Worm (Caenorhabditis elegans) whole organism, L2 larva: ENCODE data around the gene nhr-232.

Experiments used
- C34F6.9 ChIP-seq: fragments of 150-350 bp; optimal IDR thresholded peaks from 2 replicates; lab custom pipeline; 2014; ENCODE audit warnings: missing biosample characterization, missing genetic modification characterization
- F13H6.1 ChIP-seq: sonication (generic microtip); optimal IDR thresholded peaks from 2 replicates; lab custom pipeline; 2016; ENCODE audit warnings: missing genetic modification characterization, missing compliant biosample characterization
- R02D3.7 ChIP-seq: fragments of 150-350 bp; optimal IDR thresholded peaks from 2 replicates; lab custom pipeline; 2014; ENCODE audit warnings: missing biosample characterization, missing genetic modification characterization
- Y55F3AM.14 ChIP-seq: fragments of 200-800 bp; sonication (Bioruptor generic); optimal IDR thresholded peaks from 2 replicates; lab custom pipeline; 2018; ENCODE audit warnings: mild to moderate bottlenecking, missing genetic modification characterization, missing compliant biosample characterization
- ZK546.5 ChIP-seq: sonication (generic microtip); optimal IDR thresholded peaks from 2 replicates; lab custom pipeline; 2017; ENCODE audit warnings: missing biosample characterization, missing genetic modification characterization
- alr-1 ChIP-seq: fragments of 150-350 bp; optimal IDR thresholded peaks from 2 replicates; lab custom pipeline; 2014; ENCODE audit warnings: missing biosample characterization, missing genetic modification characterization
- aly-2 ChIP-seq: fragments of 150-350 bp; optimal IDR thresholded peaks from 2 replicates; lab custom pipeline; 2014; ENCODE audit warnings: missing biosample characterization, missing genetic modification characterization
- ama-1 ChIP-seq: fragments of 150-350 bp; optimal IDR thresholded peaks from 2 replicates; lab custom pipeline; 2018; ENCODE audit warnings: inconsistent platforms
- blmp-1 ChIP-seq: sonication (generic microtip); optimal IDR thresholded peaks from 2 replicates; lab custom pipeline; 2017; ENCODE audit warnings: missing genetic modification characterization, mild to moderate bottlenecking, missing compliant biosample characterization, antibody characterized with exemption, moderate library complexity; ENCODE audit not compliant: insufficient read depth
- ceh-82 ChIP-seq: fragments of 150-350 bp; optimal IDR thresholded peaks from 2 replicates; lab custom pipeline; 2014; ENCODE audit warnings: missing biosample characterization, missing genetic modification characterization
- crh-2 ChIP-seq: sonication (generic microtip); optimal IDR thresholded peaks from 2 replicates; lab custom pipeline; 2017; ENCODE audit warnings: missing biosample characterization, missing genetic modification characterization
- elt-1 ChIP-seq: fragments of 150-350 bp; optimal IDR thresholded peaks from 2 replicates; lab custom pipeline; 2014; ENCODE audit warnings: missing biosample characterization, missing genetic modification characterization
- fos-1 ChIP-seq: fragments of 150-350 bp; optimal IDR thresholded peaks from 2 replicates; lab custom pipeline; 2014; ENCODE audit warnings: missing biosample characterization, missing genetic modification characterization
- gmeb-1 ChIP-seq: fragments of 150-350 bp; optimal IDR thresholded peaks from 2 replicates; lab custom pipeline; 2014; ENCODE audit warnings: missing biosample characterization, missing genetic modification characterization
- lin-11 ChIP-seq: fragments of 150-350 bp; sonication (generic microtip); optimal IDR thresholded peaks from 2 replicates; lab custom pipeline; 2014; ENCODE audit warnings: missing biosample characterization, missing genetic modification characterization, inconsistent platforms, mixed read lengths
- lin-13 ChIP-seq: fragments of 150-350 bp; optimal IDR thresholded peaks from 2 replicates; lab custom pipeline; 2014; ENCODE audit warnings: missing biosample characterization, missing genetic modification reagents, missing genetic modification characterization
- lin-39 ChIP-seq: fragments of 150-350 bp; optimal IDR thresholded peaks from 2 replicates; lab custom pipeline; 2014; ENCODE audit warnings: missing biosample characterization, missing genetic modification reagents, missing genetic modification characterization
- lsy-2 ChIP-seq, 2 experiments: fragments of 150-350 bp in 1 of 2; sonication (generic microtip) in 1 of 2; optimal IDR thresholded peaks; 2 replicates each; lab custom pipeline; 2014 to 2017; ENCODE audit warnings: missing biosample characterization in 2 of 2, missing genetic modification characterization in 2 of 2
- mab-5 ChIP-seq: fragments of 150-350 bp; optimal IDR thresholded peaks from 2 replicates; lab custom pipeline; 2014; ENCODE audit warnings: missing biosample characterization, missing genetic modification characterization
- mbf-1 ChIP-seq: sonication (generic microtip); optimal IDR thresholded peaks from 2 replicates; lab custom pipeline; 2017; ENCODE audit warnings: missing biosample characterization, missing genetic modification characterization
- mdl-1 ChIP-seq, 2 experiments: fragments of 150-350 bp in 1 of 2; sonication (generic microtip) in 1 of 2; optimal IDR thresholded peaks; 2 replicates each; lab custom pipeline; 2017; ENCODE audit warnings: missing biosample characterization in 2 of 2, missing genetic modification characterization in 2 of 2
- nhr-11 ChIP-seq: fragments of 150-350 bp; optimal IDR thresholded peaks from 2 replicates; lab custom pipeline; 2014; ENCODE audit warnings: missing biosample characterization, missing genetic modification characterization
- nhr-129 ChIP-seq: fragments of 150-350 bp; optimal IDR thresholded peaks from 2 replicates; lab custom pipeline; 2014; ENCODE audit warnings: missing biosample characterization, missing genetic modification characterization
- nhr-21 ChIP-seq: fragments of 150-350 bp; optimal IDR thresholded peaks from 2 replicates; lab custom pipeline; 2014; ENCODE audit warnings: missing biosample characterization, missing genetic modification characterization
- nhr-23 ChIP-seq: fragments of 150-350 bp; optimal IDR thresholded peaks from 2 replicates; lab custom pipeline; 2014; ENCODE audit warnings: missing biosample characterization, missing genetic modification reagents, missing genetic modification characterization
- nhr-237 ChIP-seq: fragments of 150-350 bp; optimal IDR thresholded peaks from 2 replicates; lab custom pipeline; 2014; ENCODE audit warnings: missing biosample characterization, missing genetic modification characterization
- nhr-25 ChIP-seq: fragments of 150-350 bp; sonication (generic microtip); optimal IDR thresholded peaks from 3 replicates; lab custom pipeline; 2014; ENCODE audit warnings: missing biosample characterization, missing genetic modification characterization
- nhr-77 ChIP-seq: fragments of 150-350 bp; optimal IDR thresholded peaks from 2 replicates; lab custom pipeline; 2014; ENCODE audit warnings: missing biosample characterization, missing genetic modification characterization
- peb-1 ChIP-seq: fragments of 150-350 bp; optimal IDR thresholded peaks from 2 replicates; lab custom pipeline; 2014; ENCODE audit warnings: missing biosample characterization, missing genetic modification characterization
- skn-1 ChIP-seq: sonication (generic microtip); optimal IDR thresholded peaks from 2 replicates; lab custom pipeline; 2017; ENCODE audit warnings: missing biosample characterization, missing genetic modification characterization
- sma-3 ChIP-seq: sonication (generic microtip); optimal IDR thresholded peaks from 2 replicates; lab custom pipeline; 2016; ENCODE audit warnings: missing genetic modification reagents, missing genetic modification characterization, missing compliant biosample characterization
- sma-9 ChIP-seq, 2 experiments: fragments of 150-350 bp in 1 of 2; sonication (generic microtip) in 1 of 2; optimal IDR thresholded peaks; 2 replicates each; lab custom pipeline; 2014 to 2016; ENCODE audit warnings: missing genetic modification characterization in 2 of 2, mild to moderate bottlenecking in 1 of 2, missing biosample characterization in 1 of 2, missing compliant biosample characterization in 1 of 2, missing genetic modification reagents in 1 of 2, moderate library complexity in 1 of 2
- snpc-4 ChIP-seq: fragments of 150-350 bp; optimal IDR thresholded peaks from 2 replicates; lab custom pipeline; 2014; ENCODE audit warnings: missing biosample characterization, missing genetic modification characterization
- unc-39 ChIP-seq: fragments of 150-350 bp; optimal IDR thresholded peaks from 2 replicates; lab custom pipeline; 2014; ENCODE audit warnings: missing biosample characterization, missing genetic modification characterization
- unc-55 ChIP-seq: fragments of 150-350 bp; sonication (generic microtip); optimal IDR thresholded peaks from 3 replicates; lab custom pipeline; 2014; ENCODE audit warnings: missing biosample characterization, missing genetic modification reagents, missing genetic modification characterization
- unc-62 ChIP-seq: fragments of 150-350 bp; optimal IDR thresholded peaks from 2 replicates; lab custom pipeline; 2014; ENCODE audit warnings: missing biosample characterization, missing genetic modification reagents, missing genetic modification characterization
- zag-1 ChIP-seq: fragments of 150-350 bp; optimal IDR thresholded peaks from 2 replicates; lab custom pipeline; 2014; ENCODE audit warnings: missing biosample characterization, missing genetic modification characterization
- ztf-1 ChIP-seq: fragments of 200-800 bp; sonication (Bioruptor generic); conservative IDR thresholded peaks from 2 replicates; pipeline ENCODE4 v1.3.6; 2022; ENCODE audit warnings: missing genetic modification characterization, missing compliant biosample characterization
- ztf-11 ChIP-seq: sonication (generic microtip); optimal IDR thresholded peaks from 2 replicates; lab custom pipeline; 2017; ENCODE audit warnings: missing biosample characterization, missing genetic modification characterization
- ztf-4 ChIP-seq: fragments of 150-350 bp; optimal IDR thresholded peaks from 2 replicates; lab custom pipeline; 2014; ENCODE audit warnings: missing biosample characterization, missing genetic modification characterization

The nhr-232 gene

DNA sequence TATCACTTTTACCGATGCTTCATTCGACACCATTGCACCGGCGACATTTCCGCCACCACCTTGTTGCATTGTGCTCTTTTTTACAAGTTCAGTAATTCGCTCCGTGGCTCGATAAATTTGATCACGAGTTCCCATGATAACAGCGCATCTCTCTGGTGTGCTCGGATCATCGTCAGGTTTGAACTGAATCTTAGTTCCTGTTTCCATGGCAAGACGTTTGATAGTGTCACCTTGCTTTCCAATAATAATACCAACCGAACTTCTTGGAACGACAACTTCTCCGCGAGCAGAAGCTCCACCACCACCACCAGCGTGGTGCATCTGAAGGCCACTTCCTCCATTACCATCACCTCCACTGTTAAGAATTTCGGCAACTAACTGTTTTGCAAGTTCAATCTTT lies 18.8 kb upstream of the nhr-232 start:
- no peak for TF ChIP-seq nhr-129 (tag; lab: Kevin White, UChicago)
- no peak for TF ChIP-seq F13H6.1
- no peak for TF ChIP-seq ztf-1 (GFP tag; lab: Robert Waterston, UW)
- TF ChIP-seq ztf-11 (tag; lab: Kevin White, UChicago), result no peak
- TF ChIP-seq nhr-77 (tag; lab: Kevin White, UChicago), result no peak
- no peak for TF ChIP-seq crh-2 (tag; lab: Kevin White, UChicago)
- no peak for TF ChIP-seq ztf-4
- no peak for TF ChIP-seq mbf-1 (tag; lab: Kevin White, UChicago)
- TF ChIP-seq R02D3.7, result no peak
- TF ChIP-seq nhr-21 (tag; lab: Kevin White, UChicago), result no peak
- no peak for TF ChIP-seq unc-39 (tag; lab: Kevin White, UChicago)
- no peak for TF ChIP-seq aly-2 (tag; lab: Kevin White, UChicago)
- TF ChIP-seq snpc-4 (tag; lab: Kevin White, UChicago), result no peak
- TF ChIP-seq mab-5 (tag; lab: Kevin White, UChicago), result no peak
- TF ChIP-seq skn-1 (tag; lab: Kevin White, UChicago), result no peak
- TF ChIP-seq nhr-23 (tag; lab: Kevin White, UChicago), result no peak

- TF ChIP-seq nhr-11 (tag; lab: Kevin White, UChicago) (no peak), peb-1 (tag; lab: Kevin White, UChicago) (no peak), sma-9 (GFP tag; optimal IDR thresholded peaks at IDR 0.05; lab: Kevin White, UChicago) (no peak), sma-9 (tag; optimal IDR thresholded peaks at IDR 0.05; lab: Kevin White, UChicago) (no peak), elt-1 (tag; lab: Kevin White, UChicago) (no peak), zag-1 (no peak), mbf-1 (tag; lab: Kevin White, UChicago) (no peak), fos-1 (tag; lab: Kevin White, UChicago) (no peak), R02D3.7 (no peak), C34F6.9 (tag; lab: Kevin White, UChicago) (no peak), mab-5 (tag; lab: Kevin White, UChicago) (no peak), ZK546.5 (tag; lab: Kevin White, UChicago) (no peak), alr-1 (tag; lab: Kevin White, UChicago) (no peak), lin-11 (tag; lab: Kevin White, UChicago) (no peak), lsy-2 (tag; optimal IDR thresholded peaks at IDR 0.05; lab: Kevin White, UChicago) (no peak), Y55F3AM.14 (no peak), lin-39 (tag; lab: Kevin White, UChicago) (no peak), gmeb-1 (no peak), unc-55 (GFP tag; lab: Kevin White, UChicago) (no peak), crh-2 (tag; lab: Kevin White, UChicago) (no peak), F13H6.1 (no peak)
Measured at ce11 chrV:10237959-10238444, 18.0 kb upstream of the nhr-232 start.

- TF ChIP-seq C34F6.9 (tag; lab: Kevin White, UChicago), result peak; percentile 50
- no peak for TF ChIP-seq mab-5 (tag; lab: Kevin White, UChicago)
- TF ChIP-seq unc-55 (GFP tag; lab: Kevin White, UChicago), result peak; percentile 33
- no peak for TF ChIP-seq unc-62
- peak in 1 of 2 experiments; percentile 43 for TF ChIP-seq lsy-2 (tag; optimal IDR thresholded peaks at IDR 0.05; lab: Kevin White, UChicago)
- TF ChIP-seq lin-11 (tag; lab: Kevin White, UChicago), result peak; percentile 64
- TF ChIP-seq ama-1 (lab: Kevin White, UChicago), result peak; percentile 29
- no peak for TF ChIP-seq sma-9 (GFP tag; optimal IDR thresholded peaks at IDR 0.05; lab: Kevin White, UChicago)
- TF ChIP-seq sma-9 (tag; optimal IDR thresholded peaks at IDR 0.05; lab: Kevin White, UChicago), result no peak
- TF ChIP-seq nhr-129 (tag; lab: Kevin White, UChicago), result peak; percentile 29
Measured at ce11 chrV:10238665-10239064, 17.3 kb upstream of the nhr-232 start, which contains the start of gene fubl-1. fubl-1 (minus strand) TSS chrV:10238866.

DNA sequence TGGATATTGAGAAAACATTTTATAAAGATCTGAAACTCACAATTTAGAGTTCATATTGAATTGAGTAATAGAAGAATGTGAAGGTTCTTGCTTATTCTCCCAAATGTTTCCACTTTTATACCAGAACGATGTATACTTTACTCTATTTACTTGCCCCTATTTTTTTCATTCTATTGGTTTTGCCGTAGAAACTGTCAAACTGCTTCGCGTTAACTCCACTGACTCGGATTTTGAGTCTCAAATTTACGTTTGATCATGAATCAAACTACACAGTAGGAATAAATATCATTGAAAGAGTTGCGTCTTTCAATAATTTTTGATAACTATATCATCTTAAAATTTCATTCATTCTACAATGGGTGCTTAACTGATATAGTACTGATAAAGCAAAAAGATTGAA lies 16.1 kb upstream of the nhr-232 start, which contains the start of gene fipr-8:
TSS of gene fipr-8 (minus strand) at position 101 of the 400 bp plus-strand sequence.
- TF ChIP-seq nhr-237 (tag; lab: Kevin White, UChicago) (no peak), nhr-77 (tag; lab: Kevin White, UChicago) (no peak), Y55F3AM.14 (no peak), ama-1 (lab: Kevin White, UChicago) (no peak), ZK546.5 (tag; lab: Kevin White, UChicago) (no peak), ztf-1 (GFP tag; lab: Robert Waterston, UW) (no peak), unc-39 (tag; lab: Kevin White, UChicago) (no peak), sma-3 (GFP tag; lab: Kevin White, UChicago) (no peak), mbf-1 (tag; lab: Kevin White, UChicago) (no peak), elt-1 (tag; lab: Kevin White, UChicago) (no peak), nhr-25 (no peak), mdl-1 (tag; optimal IDR thresholded peaks at IDR 0.05; lab: Kevin White, UChicago) (no peak), ceh-82 (tag; lab: Kevin White, UChicago) (no peak), mab-5 (tag; lab: Kevin White, UChicago) (no peak), blmp-1 (tag; lab: Kevin White, UChicago) (no peak), nhr-23 (tag; lab: Kevin White, UChicago) (no peak), lin-13 (GFP tag; lab: Kevin White, UChicago) (no peak)
